Worm (Caenorhabditis elegans): ENCODE data around the gene srw-21.

- TF ChIP-seq ceh-82 (tag; optimal IDR thresholded peaks at IDR 0.05) (no peak), dpl-1 (GFP tag; optimal IDR thresholded peaks at IDR 0.05) (no peak), aly-2 (tag; optimal IDR thresholded peaks at IDR 0.05) (no peak)
These were observed 46.0 kb downstream of the srw-21 start, which contains the start of gene F21A3.2 for ce11 chrV:15533864-15534263.

Data from whole organism, L1 larva.